Fruit fly (Drosophila melanogaster) S2 (cell line): Measurements from ENCODE around the gene Calx.

Experiments used
- CG8478 ChIP-seq: fragments of >200 bp; optimal IDR thresholded peaks from 2 replicates; lab custom pipeline; 2018
- CTCF ChIP-seq, 2 experiments: fragments of >200 bp; optimal IDR thresholded peaks; 2 replicates each; lab custom pipeline; 2018

dm6 chr3R:20945463-20945862 is 32.5 kb upstream of the Calx start, which contains the start of gene CG31191:
- TF ChIP-seq CG8478: no peak
- TF ChIP-seq CTCF (optimal IDR thresholded peaks at IDR 0.05; lab: Kevin White, UChicago): no peak
